ENCODE assay signal across 1 fruit fly cellular context in the genomic region with DNA sequence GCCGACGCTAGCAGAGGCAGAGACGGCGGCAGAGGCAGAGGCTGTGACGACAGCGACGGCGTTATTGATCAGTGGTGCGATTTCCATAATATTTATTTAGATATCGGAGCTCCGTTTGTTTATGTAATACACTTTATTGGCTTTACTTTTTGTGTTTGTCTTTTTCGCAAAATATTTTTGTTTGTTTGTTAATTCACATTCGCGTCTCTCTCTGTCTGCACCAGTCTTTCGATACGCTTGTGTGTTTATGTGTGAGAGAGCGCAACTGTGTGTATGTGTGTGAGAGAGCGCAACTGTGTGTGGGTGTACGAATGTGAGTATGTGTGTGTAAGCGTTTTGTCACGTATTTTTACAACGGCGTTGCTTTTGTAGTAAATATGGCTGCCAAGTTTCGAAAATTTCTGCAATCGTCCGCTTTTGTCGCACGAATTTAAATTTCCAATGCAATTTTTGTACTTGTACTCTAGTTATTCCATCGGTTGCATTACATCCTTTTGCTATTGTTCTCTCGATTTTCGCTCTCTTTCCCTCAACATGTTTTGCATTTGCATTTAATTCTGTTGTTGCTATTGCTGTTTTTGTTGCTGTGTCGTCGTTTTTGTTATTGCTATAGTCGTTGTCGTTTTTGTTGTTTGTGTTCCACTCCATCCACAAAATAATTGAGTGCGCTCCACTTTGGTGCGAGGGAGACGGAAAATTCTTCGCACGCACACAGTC.
TF ChIP-seq lines count a peak whose summit lies in the region.

No protein-coding gene starts in this region.

TF ChIP-seq in whole organism, embryonic, 481 proteins besides CTCF, POLR2A, EP300 and RAD21 (continued from another document):
- no peak for TF ChIP-seq nmo (GFP tag; optimal IDR thresholded peaks at IDR 0.05; lab: Kevin White, UChicago)
- no peak for TF ChIP-seq CG5245 (GFP tag; optimal IDR thresholded peaks at IDR 0.05; lab: Kevin White, UChicago)
- TF ChIP-seq az2 (GFP tag; optimal IDR thresholded peaks at IDR 0.05; lab: Kevin White, UChicago), result no peak
- peak; percentile 15 for TF ChIP-seq Dad (GFP tag; optimal IDR thresholded peaks at IDR 0.05; lab: Kevin White, UChicago)
- peak; percentile 21 for TF ChIP-seq CG6254 (GFP tag; optimal IDR thresholded peaks at IDR 0.05; lab: Kevin White, UChicago)
- TF ChIP-seq CG18476 (GFP tag; optimal IDR thresholded peaks at IDR 0.05; lab: Kevin White, UChicago), result no peak
- no peak for TF ChIP-seq E2f1 (GFP tag; IDR thresholded peaks at IDR 0.05; lab: Robert Waterston, UW)
- no peak for TF ChIP-seq CG4617 (GFP tag; optimal IDR thresholded peaks at IDR 0.05; lab: Kevin White, UChicago; ENCODE audit: borderline replicate concordance)
- TF ChIP-seq HLH54F (GFP tag; optimal IDR thresholded peaks at IDR 0.05; lab: Kevin White, UChicago), result no peak
- no peak for TF ChIP-seq fru (optimal IDR thresholded peaks at IDR 0.05; lab: Kevin White, UChicago)
- no peak for TF ChIP-seq ab (GFP tag; optimal IDR thresholded peaks at IDR 0.05; lab: Kevin White, UChicago)
- TF ChIP-seq pros (GFP tag; optimal IDR thresholded peaks at IDR 0.05; lab: Kevin White, UChicago), result no peak
- no peak for TF ChIP-seq CG32532 (GFP tag; IDR thresholded peaks at IDR 0.05; lab: Robert Waterston, UW)
- TF ChIP-seq yki (optimal IDR thresholded peaks at IDR 0.05; lab: Kevin White, UChicago), result no peak
- no peak for TF ChIP-seq Gsc (GFP tag; IDR thresholded peaks at IDR 0.05; lab: Robert Waterston, UW)
- TF ChIP-seq Hr51 (GFP tag; optimal IDR thresholded peaks at IDR 0.05; lab: Kevin White, UChicago), result peak in 1 of 2 experiments; percentile 26
- TF ChIP-seq NC2β (GFP tag; optimal IDR thresholded peaks at IDR 0.05; lab: Kevin White, UChicago), result no peak
- TF ChIP-seq CG4424 (GFP tag; optimal IDR thresholded peaks at IDR 0.05; lab: Kevin White, UChicago), result no peak
- no peak for TF ChIP-seq CG42726 (GFP tag; IDR thresholded peaks at IDR 0.05; lab: Robert Waterston, UW; ENCODE audit: partially characterized antibody)
- no peak for TF ChIP-seq lmd (GFP tag; IDR thresholded peaks at IDR 0.05; lab: Robert Waterston, UW)
- TF ChIP-seq CG30403 (GFP tag; optimal IDR thresholded peaks at IDR 0.05; lab: Kevin White, UChicago), result no peak
- no peak for TF ChIP-seq CG17385 (GFP tag; optimal IDR thresholded peaks at IDR 0.05; lab: Kevin White, UChicago)
- TF ChIP-seq Hey (tag; optimal IDR thresholded peaks at IDR 0.05; lab: Kevin White, UChicago), result no peak
- no peak for TF ChIP-seq CG4730 (GFP tag; IDR thresholded peaks at IDR 0.05; lab: Robert Waterston, UW)
- TF ChIP-seq cad (GFP tag; optimal IDR thresholded peaks at IDR 0.05; lab: Kevin White, UChicago), result no peak
- TF ChIP-seq CG11504 (tag; optimal IDR thresholded peaks at IDR 0.05; lab: Kevin White, UChicago), result peak; percentile 22
- no peak for TF ChIP-seq cas (GFP tag; IDR thresholded peaks at IDR 0.05; lab: Robert Waterston, UW)
- TF ChIP-seq z (GFP tag; IDR thresholded peaks at IDR 0.05; lab: Robert Waterston, UW), result peak; percentile 83; the same call in 2 of the 3 replicates
- peak; percentile 36 for TF ChIP-seq Nf-YC (tag; optimal IDR thresholded peaks at IDR 0.05; lab: Kevin White, UChicago)
- peak; percentile 11 for TF ChIP-seq caup (GFP tag; optimal IDR thresholded peaks at IDR 0.05; lab: Kevin White, UChicago; ENCODE audit: severe bottlenecking)
- peak; percentile 62 for TF ChIP-seq CG12071 (GFP tag; optimal IDR thresholded peaks at IDR 0.05; lab: Kevin White, UChicago)
- no peak for TF ChIP-seq Hsf (GFP tag; optimal IDR thresholded peaks at IDR 0.05; lab: Kevin White, UChicago)
- no peak for TF ChIP-seq CG31224 (GFP tag; IDR thresholded peaks at IDR 0.05; lab: Robert Waterston, UW)
- peak; percentile 53 for TF ChIP-seq gsb-n (tag; optimal IDR thresholded peaks at IDR 0.05; lab: Kevin White, UChicago)
- TF ChIP-seq MTF-1 (GFP tag; optimal IDR thresholded peaks at IDR 0.05; lab: Kevin White, UChicago; ENCODE audit: borderline replicate concordance), result no peak
- TF ChIP-seq p53 (GFP tag; optimal IDR thresholded peaks at IDR 0.05; lab: Kevin White, UChicago), result no peak
- peak; percentile 55; the same call in 1 of the 2 replicates for TF ChIP-seq ara (GFP tag; IDR thresholded peaks at IDR 0.05; lab: Robert Waterston, UW)
- peak; percentile 8 for TF ChIP-seq Side (GFP tag; optimal IDR thresholded peaks at IDR 0.05; lab: Kevin White, UChicago)
- TF ChIP-seq CG1024 (GFP tag; IDR thresholded peaks at IDR 0.05; lab: Robert Waterston, UW), result no peak
- TF ChIP-seq Oaz (GFP tag; IDR thresholded peaks at IDR 0.05; lab: Robert Waterston, UW), result no peak
- no peak for TF ChIP-seq H2.0 (GFP tag; IDR thresholded peaks at IDR 0.05; lab: Robert Waterston, UW)
- no peak for TF ChIP-seq Kr (GFP tag; optimal IDR thresholded peaks at IDR 0.05; lab: Kevin White, UChicago)
- TF ChIP-seq Awh (GFP tag; IDR thresholded peaks at IDR 0.05; lab: Robert Waterston, UW), result no peak; the same call in 1 of the 2 replicates
- TF ChIP-seq CG8089 (GFP tag; optimal IDR thresholded peaks at IDR 0.05; lab: Kevin White, UChicago), result no peak
- no peak for TF ChIP-seq CG17802 (tag; optimal IDR thresholded peaks at IDR 0.05; lab: Kevin White, UChicago)
- TF ChIP-seq Xrp1 (GFP tag; IDR thresholded peaks at IDR 0.05; lab: Robert Waterston, UW), result peak; percentile 47; the same call in 1 of the 2 replicates
- TF ChIP-seq CG3163 (GFP tag; optimal IDR thresholded peaks at IDR 0.05; lab: Kevin White, UChicago), result no peak
- peak; percentile 20; the same call in 1 of the 2 replicates for TF ChIP-seq HLH3B (GFP tag; IDR thresholded peaks at IDR 0.05; lab: Robert Waterston, UW)
- no peak for TF ChIP-seq Oli (tag; optimal IDR thresholded peaks at IDR 0.05; lab: Kevin White, UChicago)
- TF ChIP-seq zen2 (GFP tag; IDR thresholded peaks at IDR 0.05; lab: Robert Waterston, UW; ENCODE audit: partially characterized antibody), result no peak
- TF ChIP-seq pita (GFP tag; optimal IDR thresholded peaks at IDR 0.05; lab: Kevin White, UChicago), result no peak
- no peak for TF ChIP-seq nerfin-2 (GFP tag; IDR thresholded peaks at IDR 0.05; lab: Robert Waterston, UW; ENCODE audit: partially characterized antibody)
- no peak for TF ChIP-seq Hr39 (optimal IDR thresholded peaks at IDR 0.05; lab: Kevin White, UChicago)
- peak; percentile 3 for TF ChIP-seq gcm2 (GFP tag; optimal IDR thresholded peaks at IDR 0.05; lab: Kevin White, UChicago)
- TF ChIP-seq ssp (GFP tag; IDR thresholded peaks at IDR 0.05; lab: Robert Waterston, UW), result no peak
- TF ChIP-seq CG2678 (tag; optimal IDR thresholded peaks at IDR 0.05; lab: Kevin White, UChicago), result peak; percentile 42
- TF ChIP-seq Fer1 (GFP tag; optimal IDR thresholded peaks at IDR 0.05; lab: Kevin White, UChicago), result peak; percentile 65
- TF ChIP-seq da (GFP tag; optimal IDR thresholded peaks at IDR 0.05; lab: Kevin White, UChicago), result no peak
- no peak for TF ChIP-seq pfk (GFP tag; optimal IDR thresholded peaks at IDR 0.05; lab: Kevin White, UChicago)
- TF ChIP-seq hb (GFP tag; IDR thresholded peaks at IDR 0.05; lab: Robert Waterston, UW; ENCODE audit: partially characterized antibody), result no peak
- TF ChIP-seq B-H1 (GFP tag; IDR thresholded peaks at IDR 0.05; lab: Robert Waterston, UW), result peak; percentile 18; the same call in 1 of the 3 replicates
- TF ChIP-seq Drgx (GFP tag; IDR thresholded peaks at IDR 0.05; lab: Robert Waterston, UW), result peak; percentile 58
- TF ChIP-seq CG4404 (GFP tag; IDR thresholded peaks at IDR 0.05; lab: Robert Waterston, UW), result no peak
- TF ChIP-seq CG2129 (GFP tag; IDR thresholded peaks at IDR 0.05; lab: Robert Waterston, UW; ENCODE audit: partially characterized antibody), result no peak
- no peak for TF ChIP-seq pzg (GFP tag; optimal IDR thresholded peaks at IDR 0.05; lab: Kevin White, UChicago)
- peak; percentile 8 for TF ChIP-seq abd-A (tag; optimal IDR thresholded peaks at IDR 0.05; lab: Kevin White, UChicago)
- no peak for TF ChIP-seq CG9876 (GFP tag; optimal IDR thresholded peaks at IDR 0.05; lab: Kevin White, UChicago)
- no peak for TF ChIP-seq sisA (GFP tag; IDR thresholded peaks at IDR 0.05; lab: Robert Waterston, UW)
- no peak for TF ChIP-seq CG8359 (GFP tag; optimal IDR thresholded peaks at IDR 0.05; lab: Kevin White, UChicago; ENCODE audit: borderline replicate concordance)
- TF ChIP-seq CG8388 (GFP tag; optimal IDR thresholded peaks at IDR 0.05; lab: Kevin White, UChicago), result peak; percentile 0
- no peak for TF ChIP-seq ci (GFP tag; IDR thresholded peaks at IDR 0.05; lab: Robert Waterston, UW)
- no peak for TF ChIP-seq CG2199 (GFP tag; IDR thresholded peaks at IDR 0.05; lab: Robert Waterston, UW)
- TF ChIP-seq nau (GFP tag; optimal IDR thresholded peaks at IDR 0.05; lab: Kevin White, UChicago), result peak; percentile 14
- TF ChIP-seq wek (GFP tag; optimal IDR thresholded peaks at IDR 0.05; lab: Kevin White, UChicago), result peak; percentile 52
- no peak for TF ChIP-seq MESR4 (GFP tag; optimal IDR thresholded peaks at IDR 0.05; lab: Kevin White, UChicago)
- TF ChIP-seq H15 (GFP tag; IDR thresholded peaks at IDR 0.05; lab: Robert Waterston, UW), result no peak
- TF ChIP-seq Trl (optimal IDR thresholded peaks at IDR 0.05; lab: Kevin White, UChicago), result peak; percentile 81 to 94
- peak; percentile 26 for TF ChIP-seq Trl (GFP tag; optimal IDR thresholded peaks at IDR 0.05; lab: Kevin White, UChicago)
- TF ChIP-seq CG10321 (GFP tag; IDR thresholded peaks at IDR 0.05; lab: Robert Waterston, UW), result no peak
- TF ChIP-seq sim (GFP tag; IDR thresholded peaks at IDR 0.05; lab: Robert Waterston, UW), result peak; percentile 57; the same call in 1 of the 2 replicates
- no peak for TF ChIP-seq HmgD (GFP tag; optimal IDR thresholded peaks at IDR 0.05; lab: Kevin White, UChicago)
- no peak for TF ChIP-seq CG11093 (GFP tag; IDR thresholded peaks at IDR 0.05; lab: Robert Waterston, UW)
- TF ChIP-seq Dfd (GFP tag; optimal IDR thresholded peaks at IDR 0.05; lab: Kevin White, UChicago), result no peak
- peak; percentile 75 for TF ChIP-seq YL-1 (GFP tag; optimal IDR thresholded peaks at IDR 0.05; lab: Kevin White, UChicago)
- no peak for TF ChIP-seq Dip2 (GFP tag; IDR thresholded peaks at IDR 0.05; lab: Robert Waterston, UW)
- TF ChIP-seq lab (GFP tag; optimal IDR thresholded peaks at IDR 0.05; lab: Kevin White, UChicago), result peak; percentile 62
- TF ChIP-seq Ets97D (GFP tag; optimal IDR thresholded peaks at IDR 0.05; lab: Kevin White, UChicago), result no peak
- no peak for TF ChIP-seq bab2 (GFP tag; optimal IDR thresholded peaks at IDR 0.05; lab: Kevin White, UChicago)
- no peak for TF ChIP-seq CG14667 (GFP tag; IDR thresholded peaks at IDR 0.05; lab: Robert Waterston, UW)
- TF ChIP-seq CHES-1-like (GFP tag; optimal IDR thresholded peaks at IDR 0.05; lab: Kevin White, UChicago), result no peak
- TF ChIP-seq Mrtf (GFP tag; IDR thresholded peaks at IDR 0.05; lab: Robert Waterston, UW), result no peak
- TF ChIP-seq dpn (GFP tag; optimal IDR thresholded peaks at IDR 0.05; lab: Kevin White, UChicago), result peak in 1 of 2 experiments; percentile 13
- TF ChIP-seq CG14441 (GFP tag; IDR thresholded peaks at IDR 0.05; lab: Robert Waterston, UW), result peak; percentile 19; the same call in 1 of the 2 replicates
- TF ChIP-seq vfl (GFP tag; optimal IDR thresholded peaks at IDR 0.05; lab: Kevin White, UChicago), result no peak
- TF ChIP-seq CG6654 (GFP tag; optimal IDR thresholded peaks at IDR 0.05; lab: Kevin White, UChicago), result no peak
- no peak for TF ChIP-seq CG3726 (GFP tag; IDR thresholded peaks at IDR 0.05; lab: Robert Waterston, UW)
- TF ChIP-seq trh (GFP tag; optimal IDR thresholded peaks at IDR 0.05; lab: Kevin White, UChicago), result no peak
- TF ChIP-seq CG12236 (GFP tag; optimal IDR thresholded peaks at IDR 0.05; lab: Kevin White, UChicago), result no peak
- TF ChIP-seq CG6765 (GFP tag; optimal IDR thresholded peaks at IDR 0.05; lab: Kevin White, UChicago), result peak; percentile 50
- no peak for TF ChIP-seq zfh2 (GFP tag; optimal IDR thresholded peaks at IDR 0.05; lab: Kevin White, UChicago)
- peak; percentile 45 for TF ChIP-seq CG9727 (GFP tag; optimal IDR thresholded peaks at IDR 0.05; lab: Kevin White, UChicago)
